Worm (Caenorhabditis elegans): ENCODE data around the gene sor-1.

Gene sor-1

ce11 chrIII:8417968-8418267, at the start of gene sor-1:
TSS of gene sor-1 (plus strand) at chrIII:8418168.
- no peak for TF ChIP-seq F49E8.2 (tag; optimal IDR thresholded peaks at IDR 0.05; ENCODE audit: insufficient read depth)
- no peak for TF ChIP-seq Y79H2A.3 (GFP tag; conservative IDR thresholded peaks at IDR 0.05)
- no peak for TF ChIP-seq attf-6 (GFP tag; IDR thresholded peaks at IDR 0.05)
- TF ChIP-seq T26A5.8 (tag; optimal IDR thresholded peaks at IDR 0.05) = no peak
- TF ChIP-seq lin-40 (tag; optimal IDR thresholded peaks at IDR 0.05) = no peak
- no peak for TF ChIP-seq K11D2.4 (GFP tag; IDR thresholded peaks at IDR 0.05)
- TF ChIP-seq zim-3 (tag; optimal IDR thresholded peaks at IDR 0.05) = no peak
- no peak for TF ChIP-seq ceh-79 (tag; optimal IDR thresholded peaks at IDR 0.05)
- no peak for TF ChIP-seq ztf-26 (tag; optimal IDR thresholded peaks at IDR 0.05)
- TF ChIP-seq unc-62 (GFP tag; optimal IDR thresholded peaks at IDR 0.05) = no peak
- TF ChIP-seq sea-2 (GFP tag; IDR thresholded peaks at IDR 0.05) = no peak
- no peak for TF ChIP-seq ceh-91 (GFP tag; IDR thresholded peaks at IDR 0.05)
- TF ChIP-seq dpff-1 (tag; optimal IDR thresholded peaks at IDR 0.05) = no peak
- no peak for TF ChIP-seq Y56A3A.18 (GFP tag; IDR thresholded peaks at IDR 0.05)
- TF ChIP-seq ztf-3 (GFP tag; optimal IDR thresholded peaks at IDR 0.05) = no peak
- TF ChIP-seq bed-2 (GFP tag; IDR thresholded peaks at IDR 0.05) = no peak
- no peak for TF ChIP-seq aptf-3 (GFP tag; IDR thresholded peaks at IDR 0.05)
- no peak for TF ChIP-seq rcor-1 (GFP tag; IDR thresholded peaks at IDR 0.05)

- TF ChIP-seq mes-4 (tag; optimal IDR thresholded peaks at IDR 0.05) (no peak), let-526 (GFP tag; IDR thresholded peaks at IDR 0.05) (no peak), T07F8.4 (tag; optimal IDR thresholded peaks at IDR 0.05) (no peak), cebp-2 (GFP tag; IDR thresholded peaks at IDR 0.05) (no peak), T26A5.8 (tag; optimal IDR thresholded peaks at IDR 0.05) (no peak), ztf-22 (GFP tag; optimal IDR thresholded peaks at IDR 0.05) (no peak), zim-3 (tag; optimal IDR thresholded peaks at IDR 0.05) (no peak), F10E7.11 (tag; optimal IDR thresholded peaks at IDR 0.05) (no peak), ztf-6 (GFP tag; IDR thresholded peaks at IDR 0.05) (no peak), egrh-3 (GFP tag; IDR thresholded peaks at IDR 0.05) (no peak), C06A6.2 (GFP tag; conservative IDR thresholded peaks at IDR 0.05) (no peak), nfya-2 (GFP tag; IDR thresholded peaks at IDR 0.05) (no peak), hrde-1 (tag; optimal IDR thresholded peaks at IDR 0.05; ENCODE audit: borderline replicate concordance) (no peak), ets-4 (GFP tag; optimal IDR thresholded peaks at IDR 0.05) (no peak)
Observed at ce11 chrIII:8368619-8369018, 49.3 kb upstream of the sor-1 start, which contains the start of gene R05D3.9. TSS of gene R05D3.9 (minus strand) at chrIII:8368719.

ce11 chrIII:8369172-8369571, 48.8 kb upstream of the sor-1 start:
- TF ChIP-seq gei-17 (GFP tag; optimal IDR thresholded peaks at IDR 0.05) = no peak
- TF ChIP-seq ztf-22 (GFP tag; optimal IDR thresholded peaks at IDR 0.05) = no peak
- no peak for TF ChIP-seq die-1 (tag; optimal IDR thresholded peaks at IDR 0.05)
- no peak for TF ChIP-seq attf-5 (GFP tag; optimal IDR thresholded peaks at IDR 0.05)
- TF ChIP-seq sea-2 (GFP tag; IDR thresholded peaks at IDR 0.05) = no peak
- TF ChIP-seq T26A5.8 (tag; optimal IDR thresholded peaks at IDR 0.05) = no peak
- TF ChIP-seq attf-3 (GFP tag; conservative IDR thresholded peaks at IDR 0.05) = no peak
- no peak for TF ChIP-seq let-526 (GFP tag; IDR thresholded peaks at IDR 0.05)
- no peak for TF ChIP-seq B0261.1 (tag; optimal IDR thresholded peaks at IDR 0.05)
- no peak for TF ChIP-seq Y79H2A.3 (GFP tag; conservative IDR thresholded peaks at IDR 0.05)
- no peak for TF ChIP-seq ceh-79 (tag; optimal IDR thresholded peaks at IDR 0.05)

ce11 chrIII:8370188-8370587, 47.8 kb upstream of the sor-1 start:
- TF ChIP-seq nhr-27 (tag; optimal IDR thresholded peaks at IDR 0.05) = no peak
- TF ChIP-seq hlh-12 (tag; optimal IDR thresholded peaks at IDR 0.05) = no peak
- no peak for TF ChIP-seq hrde-1 (tag; optimal IDR thresholded peaks at IDR 0.05; ENCODE audit: borderline replicate concordance)
- TF ChIP-seq aptf-2 (GFP tag; conservative IDR thresholded peaks at IDR 0.05) = no peak
- peak; percentile 38 for TF ChIP-seq lsl-1 (GFP tag; optimal IDR thresholded peaks at IDR 0.05)
- TF ChIP-seq lin-54 (GFP tag; optimal IDR thresholded peaks at IDR 0.05) = peak; percentile 64
- peak; percentile 69 for TF ChIP-seq F33H1.4 (GFP tag; IDR thresholded peaks at IDR 0.05)
- no peak for TF ChIP-seq Y95B8A.8 (GFP tag; IDR thresholded peaks at IDR 0.05)
- peak; percentile 54 for TF ChIP-seq snpc-1.3 (tag; optimal IDR thresholded peaks at IDR 0.05; ENCODE audit: insufficient read depth)
- TF ChIP-seq efl-1 (GFP tag; optimal IDR thresholded peaks at IDR 0.05) = peak; percentile 60
- peak; percentile 71 for TF ChIP-seq hmg-1.2 (GFP tag; IDR thresholded peaks at IDR 0.05)
- TF ChIP-seq madf-6 (GFP tag; IDR thresholded peaks at IDR 0.05) = peak; percentile 28; the same call in 1 of the 2 replicates
